Worm (Caenorhabditis elegans) whole organism, early embryonic: ENCODE data around the gene lgg-2.

Experiments used
- B0310.2 ChIP-seq: sonication (generic microtip); optimal IDR thresholded peaks from 2 replicates; lab custom pipeline; 2016; ENCODE audit warnings: mild to moderate bottlenecking, missing genetic modification characterization, missing compliant biosample characterization
- aly-1 ChIP-seq: sonication (generic microtip); optimal IDR thresholded peaks from 2 replicates; lab custom pipeline; 2016; ENCODE audit warnings: missing genetic modification characterization, missing compliant biosample characterization
- ama-1 ChIP-seq: fragments of 150-350 bp; optimal IDR thresholded peaks from 2 replicates; lab custom pipeline; 2014
- ceh-36 ChIP-seq: sonication (generic microtip); optimal IDR thresholded peaks from 2 replicates; lab custom pipeline; 2016; ENCODE audit warnings: missing genetic modification characterization, inconsistent platforms, missing compliant biosample characterization
- ets-7 ChIP-seq: sonication (generic microtip); optimal IDR thresholded peaks from 2 replicates; lab custom pipeline; 2016; ENCODE audit warnings: missing genotype, missing genetic modification characterization, missing compliant biosample characterization
- flt-1 ChIP-seq: fragments of 200-800 bp; sonication (Bioruptor generic); IDR thresholded peaks from 2 replicates; pipeline ENCODE4 v1.3.6; 2022; ENCODE audit warnings: missing genetic modification characterization, missing compliant biosample characterization
- hmbx-1 ChIP-seq: sonication (generic microtip); optimal IDR thresholded peaks from 2 replicates; lab custom pipeline; 2016; ENCODE audit warnings: mild to moderate bottlenecking, missing genetic modification characterization, missing compliant biosample characterization
- hmg-4 ChIP-seq: fragments of 200-800 bp; sonication (Bioruptor generic); optimal IDR thresholded peaks from 2 replicates; lab custom pipeline; 2018; ENCODE audit warnings: mild to moderate bottlenecking, missing genetic modification characterization, missing compliant biosample characterization
- pes-1 ChIP-seq: fragments of 200-800 bp; sonication (Bioruptor generic); IDR thresholded peaks from 2 replicates; pipeline ENCODE4 v1.3.6; 2022; ENCODE audit warnings: missing genetic modification reagents, missing genetic modification characterization, missing compliant biosample characterization
- scrt-1 ChIP-seq: fragments of 200-800 bp; sonication (Bioruptor generic); IDR thresholded peaks from 2 replicates; pipeline ENCODE4 v1.3.6; 2022; ENCODE audit warnings: missing genetic modification characterization, missing compliant biosample characterization
- sea-1 ChIP-seq: fragments of 200-800 bp; sonication (Bioruptor generic); conservative IDR thresholded peaks from 2 replicates; pipeline ENCODE4 v1.3.6; 2022; ENCODE audit warnings: missing genetic modification characterization, missing compliant biosample characterization
- tbx-11 ChIP-seq: fragments of 200-800 bp; sonication (Bioruptor generic); IDR thresholded peaks from 2 replicates; pipeline ENCODE4 v1.3.6; 2022; ENCODE audit warnings: missing genetic modification characterization, missing compliant biosample characterization
- tbx-37 ChIP-seq: fragments of 200-800 bp; sonication (Bioruptor generic); conservative IDR thresholded peaks from 2 replicates; pipeline ENCODE4 v1.3.6; 2022; ENCODE audit warnings: missing genetic modification reagents, missing genetic modification characterization, missing compliant biosample characterization
- tra-4 ChIP-seq: sonication (generic microtip); optimal IDR thresholded peaks from 2 replicates; lab custom pipeline; 2017; ENCODE audit warnings: missing genetic modification characterization, missing compliant biosample characterization

ce11 chrIV:10902476-10902875 is 33.2 kb downstream of the lgg-2 start:
- TF ChIP-seq pes-1 (GFP tag; lab: Robert Waterston, UW) (no peak), ama-1 (lab: Kevin White, UChicago) (no peak), tbx-11 (GFP tag; lab: Robert Waterston, UW) (no peak), flt-1 (no peak), tbx-37 (no peak), ceh-36 (tag; lab: Kevin White, UChicago) (no peak), scrt-1 (GFP tag; lab: Robert Waterston, UW) (no peak), aly-1 (tag; lab: Kevin White, UChicago) (no peak), hmbx-1 (no peak), ets-7 (tag; lab: Kevin White, UChicago) (no peak), sea-1 (no peak), hmg-4 (GFP tag; lab: Kevin White, UChicago) (no peak), tra-4 (no peak), B0310.2 (tag; lab: Kevin White, UChicago) (no peak)
